Worm (Caenorhabditis elegans) whole organism, young adult: ENCODE results near the gene tbb-1.
A peak's percentile ranks its signal among the peaks of the same experiment; 100 is the strongest.

ENCODE experiments used
- B0035.1 ChIP-seq: sonication (generic microtip); optimal IDR thresholded peaks from 2 replicates; lab custom pipeline; 2016; ENCODE audit warnings: missing genetic modification characterization, mild to moderate bottlenecking, missing compliant biosample characterization, missing genotype, missing genetic modification reagents
- B0261.1 ChIP-seq: sonication (generic microtip); optimal IDR thresholded peaks from 2 replicates; lab custom pipeline; 2016; ENCODE audit warnings: mild to moderate bottlenecking, missing genetic modification characterization, moderate library complexity, missing compliant biosample characterization
- C17E4.6 ChIP-seq: fragments of 200-800 bp; sonication (Bioruptor generic); IDR thresholded peaks from 2 replicates; pipeline ENCODE4 v1.3.6; 2022; ENCODE audit warnings: missing genetic modification reagents, missing genetic modification characterization, missing compliant biosample characterization
- F23B12.7 ChIP-seq: sonication (generic microtip); optimal IDR thresholded peaks from 2 replicates; lab custom pipeline; 2017; ENCODE audit warnings: missing genetic modification characterization, mild to moderate bottlenecking, missing compliant biosample characterization, antibody characterized with exemption, moderate library complexity; ENCODE audit not compliant: insufficient read depth
- F49E8.2 ChIP-seq: sonication (generic microtip); optimal IDR thresholded peaks from 3 replicates; lab custom pipeline; 2017; ENCODE audit warnings: missing genetic modification characterization, mild to moderate bottlenecking, missing compliant biosample characterization, antibody characterized with exemption, moderate library complexity; ENCODE audit not compliant: insufficient read depth
- K11D2.4 ChIP-seq: fragments of 200-800 bp; sonication (Bioruptor generic); IDR thresholded peaks from 2 replicates; pipeline ENCODE4 v1.3.6; 2022; ENCODE audit warnings: missing genetic modification reagents, missing genetic modification characterization, missing compliant biosample characterization
- Y53G8AR.9 ChIP-seq: fragments of 200-800 bp; sonication (Bioruptor generic); conservative IDR thresholded peaks from 2 replicates; pipeline ENCODE4 v1.3.6; 2022; ENCODE audit warnings: missing genetic modification reagents, missing genetic modification characterization, missing compliant biosample characterization
- Y79H2A.3 ChIP-seq: fragments of 200-800 bp; sonication (Bioruptor generic); conservative IDR thresholded peaks from 2 replicates; pipeline ENCODE4 v1.3.6; 2022; ENCODE audit warnings: missing genetic modification reagents, missing genetic modification characterization, missing compliant biosample characterization
- ama-1 ChIP-seq, 3 experiments: fragments of 150-350 bp in 1 of 3; sonication (generic microtip) in 2 of 3; optimal IDR thresholded peaks; 2 replicates each; lab custom pipeline; 2014 to 2018; ENCODE audit warnings: missing biosample characterization in 2 of 3, missing genetic modification characterization in 2 of 3, missing genetic modification reagents in 2 of 3
- atf-7 ChIP-seq: sonication (generic microtip); optimal IDR thresholded peaks from 2 replicates; lab custom pipeline; 2017; ENCODE audit warnings: mild to moderate bottlenecking, missing genetic modification characterization, missing compliant biosample characterization
- ceh-27 ChIP-seq: fragments of 200-800 bp; sonication (Bioruptor generic); optimal IDR thresholded peaks from 2 replicates; lab custom pipeline; 2018; ENCODE audit warnings: mild to moderate bottlenecking, missing genetic modification characterization, moderate library complexity, missing compliant biosample characterization
- ceh-58 ChIP-seq: fragments of 200-800 bp; sonication (Bioruptor generic); IDR thresholded peaks from 2 replicates; pipeline ENCODE4 v1.3.6; 2022; ENCODE audit warnings: missing genetic modification characterization, missing compliant biosample characterization
- ceh-91 ChIP-seq: fragments of 200-800 bp; sonication (Bioruptor generic); IDR thresholded peaks from 2 replicates; pipeline ENCODE4 v1.3.6; 2022; ENCODE audit warnings: missing genetic modification reagents, missing genetic modification characterization, missing compliant biosample characterization
- efl-1 ChIP-seq: fragments of 150-350 bp; optimal IDR thresholded peaks from 2 replicates; lab custom pipeline; 2014; ENCODE audit warnings: missing biosample characterization, missing genetic modification reagents, missing genetic modification characterization
- egrh-3 ChIP-seq: fragments of 200-800 bp; sonication (Bioruptor generic); IDR thresholded peaks from 2 replicates; pipeline ENCODE4 v1.3.6; 2022; ENCODE audit warnings: missing genetic modification reagents, missing genetic modification characterization, missing compliant biosample characterization
- fkh-3 ChIP-seq: sonication (generic microtip); optimal IDR thresholded peaks from 2 replicates; lab custom pipeline; 2016; ENCODE audit warnings: mild to moderate bottlenecking, missing genetic modification characterization, missing compliant biosample characterization
- gei-17 ChIP-seq: fragments of 200-800 bp; sonication (Bioruptor generic); optimal IDR thresholded peaks from 2 replicates; lab custom pipeline; 2018; ENCODE audit warnings: mild to moderate bottlenecking, missing genetic modification characterization, missing compliant biosample characterization
- hlh-12 ChIP-seq: sonication (generic microtip); optimal IDR thresholded peaks from 2 replicates; lab custom pipeline; 2016; ENCODE audit warnings: missing genetic modification characterization, missing compliant biosample characterization
- hlh-26 ChIP-seq: fragments of 200-800 bp; sonication (Bioruptor generic); conservative IDR thresholded peaks from 2 replicates; pipeline ENCODE4 v1.3.6; 2022; ENCODE audit warnings: missing genetic modification reagents, missing genetic modification characterization, missing compliant biosample characterization
- let-526 ChIP-seq: fragments of 200-800 bp; sonication (Bioruptor generic); IDR thresholded peaks from 2 replicates; pipeline ENCODE4 v1.3.6; 2022; ENCODE audit warnings: missing genetic modification reagents, missing genetic modification characterization, missing compliant biosample characterization
- let-607 ChIP-seq, 2 experiments: fragments of 200-800 bp in 1 of 2; sonication (Bioruptor generic) in 1 of 2; sonication (generic microtip) in 1 of 2; optimal IDR thresholded peaks; 2 replicates each; lab custom pipeline; 2016 to 2018; ENCODE audit warnings: mild to moderate bottlenecking in 2 of 2, missing compliant biosample characterization in 2 of 2, missing genetic modification characterization in 2 of 2, moderate library complexity in 2 of 2, missing genotype in 1 of 2
- lin-40 ChIP-seq: sonication (generic microtip); optimal IDR thresholded peaks from 2 replicates; lab custom pipeline; 2016; ENCODE audit warnings: missing genetic modification characterization, mild to moderate bottlenecking, missing compliant biosample characterization, missing genotype, missing genetic modification reagents
- madf-6 ChIP-seq: fragments of 200-800 bp; sonication (Bioruptor generic); IDR thresholded peaks from 2 replicates; pipeline ENCODE4 v1.3.6; 2022; ENCODE audit warnings: missing genetic modification reagents, missing genetic modification characterization, missing compliant biosample characterization
- mcd-1 ChIP-seq: fragments of 200-800 bp; sonication (Bioruptor generic); IDR thresholded peaks from 2 replicates; pipeline ENCODE4 v1.3.6; 2022; ENCODE audit warnings: missing genetic modification reagents, missing genetic modification characterization, missing compliant biosample characterization
- mxl-1 ChIP-seq: sonication (generic microtip); optimal IDR thresholded peaks from 2 replicates; lab custom pipeline; 2016; ENCODE audit warnings: missing genetic modification characterization, missing compliant biosample characterization
- nhr-179 ChIP-seq: sonication (generic microtip); optimal IDR thresholded peaks from 2 replicates; lab custom pipeline; 2016; ENCODE audit warnings: mild to moderate bottlenecking, missing genetic modification characterization, missing compliant biosample characterization
- nhr-80 ChIP-seq: sonication (generic microtip); optimal IDR thresholded peaks from 2 replicates; lab custom pipeline; 2016; ENCODE audit warnings: missing genetic modification characterization, missing compliant biosample characterization
- nhr-90 ChIP-seq: sonication (generic microtip); optimal IDR thresholded peaks from 2 replicates; lab custom pipeline; 2016; ENCODE audit warnings: missing genotype, mild to moderate bottlenecking, missing genetic modification characterization, missing compliant biosample characterization
- pha-4 ChIP-seq: fragments of 150-350 bp; sonication (generic microtip); optimal IDR thresholded peaks from 2 replicates; lab custom pipeline; 2014; ENCODE audit warnings: missing biosample characterization, missing genetic modification reagents, missing genetic modification characterization
- rec-8 ChIP-seq, 2 experiments: sonication (generic microtip); optimal IDR thresholded peaks; 2 replicates each; lab custom pipeline; 2016; ENCODE audit warnings: mild to moderate bottlenecking in 2 of 2, missing genetic modification characterization in 2 of 2, missing genetic modification reagents in 2 of 2, missing genotype in 2 of 2, missing biosample characterization in 1 of 2, missing compliant biosample characterization in 1 of 2, moderate library complexity in 1 of 2
- repo-1 ChIP-seq: sonication (generic microtip); optimal IDR thresholded peaks from 2 replicates; lab custom pipeline; 2017; ENCODE audit warnings: mild to moderate bottlenecking, missing genetic modification characterization, missing compliant biosample characterization
- snpc-1.3 ChIP-seq: sonication (generic microtip); optimal IDR thresholded peaks from 2 replicates; lab custom pipeline; 2017; ENCODE audit warnings: missing genetic modification characterization, mild to moderate bottlenecking, missing compliant biosample characterization, antibody characterized with exemption, moderate library complexity, missing genotype, missing genetic modification reagents; ENCODE audit not compliant: insufficient read depth
- somi-1 ChIP-seq: fragments of 200-800 bp; sonication (Bioruptor generic); optimal IDR thresholded peaks from 2 replicates; lab custom pipeline; 2018; ENCODE audit warnings: mild to moderate bottlenecking, missing genetic modification characterization, missing compliant biosample characterization
- xnd-1 ChIP-seq: sonication (generic microtip); optimal IDR thresholded peaks from 2 replicates; lab custom pipeline; 2016; ENCODE audit warnings: missing genotype, missing genetic modification reagents, missing genetic modification characterization, missing compliant biosample characterization
- ztf-26 ChIP-seq: sonication (generic microtip); optimal IDR thresholded peaks from 2 replicates; lab custom pipeline; 2017; ENCODE audit warnings: missing genetic modification characterization, missing compliant biosample characterization
- ztf-6 ChIP-seq: fragments of 200-800 bp; sonication (Bioruptor generic); IDR thresholded peaks from 2 replicates; pipeline ENCODE4 v1.3.6; 2022; ENCODE audit warnings: missing genetic modification reagents, missing genetic modification characterization, missing compliant biosample characterization

tbb-1 gene

DNA sequence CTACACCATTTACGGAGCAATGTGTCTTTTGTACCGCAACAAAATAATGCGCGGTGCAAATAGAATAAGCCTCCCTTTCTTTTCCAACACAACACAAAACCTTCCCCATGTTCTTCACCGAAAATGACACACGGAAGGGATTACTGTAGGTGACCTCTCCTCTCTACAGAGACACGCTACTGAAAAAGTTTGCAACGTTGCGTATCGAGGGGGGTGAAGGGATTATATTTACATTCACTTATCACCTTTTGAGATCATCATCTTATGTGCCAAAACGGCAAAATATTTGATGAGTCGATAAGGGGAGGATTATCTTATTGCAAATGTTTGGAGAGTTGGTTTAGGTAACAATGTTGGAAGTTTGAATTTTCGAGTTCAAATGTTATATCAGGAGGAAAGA, 40.8 kb upstream of the tbb-1 start:
- peak; percentile 0 for TF ChIP-seq nhr-80 (tag; lab: Kevin White, UChicago)
- no peak for TF ChIP-seq gei-17 (GFP tag; lab: Kevin White, UChicago)

DNA sequence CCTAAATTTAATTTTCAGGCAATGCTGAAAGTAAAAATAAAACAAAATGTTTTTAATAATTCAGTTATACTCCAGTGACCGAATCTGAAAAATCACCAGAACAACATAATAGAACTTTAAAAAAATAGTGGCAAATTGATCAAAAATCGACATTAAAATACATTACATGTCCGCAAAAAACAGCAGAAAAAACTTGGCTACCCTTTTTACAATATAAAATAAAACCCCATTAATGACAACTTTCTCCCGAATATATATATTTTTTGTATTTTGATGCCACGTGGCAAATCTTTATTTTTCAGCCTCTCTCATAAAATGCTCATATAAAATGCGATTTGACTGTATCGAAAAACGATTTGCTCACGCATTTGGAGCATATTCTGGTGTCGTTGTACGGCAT, 39.3 kb upstream of the tbb-1 start, which contains the start of gene ptr-19:
Gene ptr-19, plus strand, starts transcription at position 301 of the 400 bp plus-strand sequence.
- TF ChIP-seq somi-1 (GFP tag; lab: Kevin White, UChicago) (no peak), mxl-1 (no peak), ceh-91 (GFP tag; lab: Robert Waterston, UW) (no peak), F49E8.2 (tag; lab: Kevin White, UChicago) (no peak), hlh-26 (no peak), C17E4.6 (GFP tag; lab: Robert Waterston, UW) (no peak), lin-40 (tag; lab: Kevin White, UChicago) (no peak), pha-4 (tag; lab: Kevin White, UChicago) (no peak), let-526 (GFP tag; lab: Robert Waterston, UW) (no peak), rec-8 (tag; optimal IDR thresholded peaks at IDR 0.05; lab: Kevin White, UChicago) (no peak), egrh-3 (GFP tag; lab: Robert Waterston, UW) (no peak), F23B12.7 (tag; lab: Kevin White, UChicago) (no peak), ztf-6 (GFP tag; lab: Robert Waterston, UW) (no peak), B0261.1 (tag; lab: Kevin White, UChicago) (no peak), xnd-1 (tag; lab: Kevin White, UChicago) (no peak)

DNA sequence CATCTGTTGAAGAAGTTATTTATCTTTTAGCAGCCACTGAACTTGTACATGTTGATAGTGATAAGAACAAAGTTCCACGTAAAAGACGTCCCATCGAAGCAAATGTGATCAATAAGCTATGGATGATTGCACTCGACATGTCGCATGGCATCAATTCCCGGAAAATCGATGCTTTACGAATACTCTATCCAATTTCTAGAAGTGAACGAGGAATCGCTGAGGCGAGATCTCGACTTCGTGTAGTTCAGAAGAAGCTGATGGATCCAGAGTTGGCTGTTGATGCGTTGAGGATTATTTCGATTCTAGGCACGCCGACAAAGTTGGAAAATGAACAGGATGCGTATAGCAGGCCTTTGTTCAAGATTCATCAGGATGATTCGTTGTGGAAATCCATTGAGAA, 27.5 kb upstream of the tbb-1 start:
- TF ChIP-seq Y79H2A.3 (GFP tag; lab: Robert Waterston, UW), result no peak
- no peak for TF ChIP-seq ceh-58
- TF ChIP-seq let-607 (tag; optimal IDR thresholded peaks at IDR 0.05; lab: Kevin White, UChicago), result no peak
- no peak for TF ChIP-seq efl-1
- TF ChIP-seq madf-6 (GFP tag; lab: Robert Waterston, UW), result no peak
- no peak for TF ChIP-seq B0035.1 (tag; lab: Kevin White, UChicago)
- no peak for TF ChIP-seq ztf-26 (tag; lab: Kevin White, UChicago)
- no peak for TF ChIP-seq Y53G8AR.9 (GFP tag; lab: Robert Waterston, UW)
- no peak for TF ChIP-seq atf-7 (tag; lab: Kevin White, UChicago)
- no peak for TF ChIP-seq nhr-90
- no peak for TF ChIP-seq ceh-27 (GFP tag; lab: Kevin White, UChicago)
- TF ChIP-seq repo-1 (tag; lab: Kevin White, UChicago), result no peak
- TF ChIP-seq nhr-179 (tag; lab: Kevin White, UChicago), result no peak
- TF ChIP-seq mcd-1 (GFP tag; lab: Robert Waterston, UW), result no peak
- TF ChIP-seq snpc-1.3 (tag; lab: Kevin White, UChicago), result no peak
- no peak for TF ChIP-seq hlh-12
- no peak for TF ChIP-seq fkh-3 (tag; lab: Kevin White, UChicago)
- no peak for TF ChIP-seq ama-1 (optimal IDR thresholded peaks at IDR 0.05; lab: Kevin White, UChicago)
- no peak for TF ChIP-seq ama-1 (GFP tag; optimal IDR thresholded peaks at IDR 0.05; lab: Kevin White, UChicago)
- no peak for TF ChIP-seq let-526 (GFP tag; lab: Robert Waterston, UW)
- TF ChIP-seq K11D2.4 (GFP tag; lab: Robert Waterston, UW), result no peak
